Worm (Caenorhabditis elegans) whole organism, L1 larva: Measurements from ENCODE around the gene nmat-1.

Experiments used
- blmp-1 ChIP-seq: fragments of 150-350 bp; optimal IDR thresholded peaks from 2 replicates; lab custom pipeline; 2014; ENCODE audit warnings: missing biosample characterization, missing genetic modification characterization
- lin-15B ChIP-seq: fragments of 150-350 bp; sonication (generic microtip); optimal IDR thresholded peaks from 3 replicates; lab custom pipeline; 2014; ENCODE audit warnings: missing biosample characterization, missing genetic modification characterization
- lin-39 ChIP-seq: fragments of 150-350 bp; optimal IDR thresholded peaks from 2 replicates; lab custom pipeline; 2014; ENCODE audit warnings: missing biosample characterization, missing genetic modification reagents, missing genetic modification characterization
- pag-3 ChIP-seq: sonication (generic microtip); optimal IDR thresholded peaks from 2 replicates; lab custom pipeline; 2017; ENCODE audit warnings: missing genetic modification characterization, mild to moderate bottlenecking, missing compliant biosample characterization, antibody characterized with exemption, borderline replicate concordance; ENCODE audit not compliant: insufficient read depth
- skn-1 ChIP-seq: fragments of 150-350 bp; optimal IDR thresholded peaks from 2 replicates; lab custom pipeline; 2014; ENCODE audit warnings: missing biosample characterization, missing genetic modification characterization
- swsn-7 ChIP-seq: sonication (generic microtip); optimal IDR thresholded peaks from 2 replicates; lab custom pipeline; 2016; ENCODE audit warnings: missing genetic modification characterization, missing compliant biosample characterization
- ztf-11 ChIP-seq, 2 experiments: sonication (generic microtip); optimal IDR thresholded peaks; 2 replicates each; lab custom pipeline; 2016 to 2017; ENCODE audit warnings: missing genetic modification characterization in 2 of 2, missing biosample characterization in 1 of 2, missing compliant biosample characterization in 1 of 2

ce11 chrX:11974629-11975085, 43.2 kb downstream of the nmat-1 start, which contains the start of gene set-6:
- peak; percentile 22 for TF ChIP-seq swsn-7 (tag; lab: Kevin White, UChicago)
- TF ChIP-seq ztf-11 (tag; optimal IDR thresholded peaks at IDR 0.05; lab: Kevin White, UChicago), result no peak
- TF ChIP-seq lin-39, result no peak
- TF ChIP-seq skn-1 (tag; lab: Kevin White, UChicago), result no peak
- no peak for TF ChIP-seq blmp-1 (tag; lab: Kevin White, UChicago)
- no peak for TF ChIP-seq lin-15B (tag; lab: Kevin White, UChicago)
- no peak for TF ChIP-seq pag-3
